Worm (Caenorhabditis elegans) whole organism, L4 larva: ENCODE measurements around the gene F56D3.1.

Experiments
- fkh-10 ChIP-seq: fragments of 150-350 bp; optimal IDR thresholded peaks from 2 replicates; lab custom pipeline; 2014; ENCODE audit warnings: missing biosample characterization, missing genetic modification reagents, missing genetic modification characterization
- nhr-76 ChIP-seq: fragments of 150-350 bp; optimal IDR thresholded peaks from 2 replicates; lab custom pipeline; 2014; ENCODE audit warnings: missing biosample characterization, missing genetic modification characterization
- pha-4 ChIP-seq, 2 experiments: fragments of 150-350 bp in 1 of 2; fragments of 200-800 bp in 1 of 2; sonication (Bioruptor generic) in 1 of 2; IDR thresholded peaks in 1 of 2; optimal IDR thresholded peaks in 1 of 2; 2 replicates each; pipeline versions ENCODE4 v1.3.6 to Lab custom; 2014 to 2022; ENCODE audit warnings: missing genetic modification characterization in 2 of 2, missing genetic modification reagents in 2 of 2, missing biosample characterization in 1 of 2, missing compliant biosample characterization in 1 of 2
- skn-1 ChIP-seq: fragments of 150-350 bp; optimal IDR thresholded peaks from 2 replicates; lab custom pipeline; 2014; ENCODE audit warnings: missing biosample characterization, missing genetic modification characterization

DNA sequence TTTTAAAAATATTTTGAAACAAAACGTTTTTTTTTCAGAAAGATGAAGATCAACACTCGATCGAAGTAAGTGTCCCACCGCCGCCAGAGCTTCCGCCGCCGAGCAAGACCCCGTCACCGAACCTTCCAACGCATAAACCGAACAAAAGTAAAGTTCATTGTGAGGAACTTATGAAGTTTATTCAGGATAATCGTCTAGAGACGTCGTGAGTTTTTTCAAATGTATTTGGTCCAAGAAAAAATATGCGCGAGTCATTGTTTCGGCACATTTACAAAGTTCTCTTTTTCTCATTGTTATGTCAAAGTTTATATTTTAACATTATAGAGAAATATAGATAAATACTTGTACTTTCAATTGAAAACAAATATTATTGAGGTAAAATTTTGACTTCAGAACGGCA is 20.9 kb upstream of the F56D3.1 start:
- TF ChIP-seq nhr-76 (tag; lab: Kevin White, UChicago) (no peak), pha-4 (GFP tag; IDR thresholded peaks at IDR 0.05; lab: Robert Waterston, UW) (no peak), pha-4 (tag; optimal IDR thresholded peaks at IDR 0.05; lab: Kevin White, UChicago) (no peak), fkh-10 (GFP tag; lab: Kevin White, UChicago) (no peak), skn-1 (tag; lab: Kevin White, UChicago) (no peak)
